Worm (Caenorhabditis elegans): ENCODE data around the gene best-24.

best-24 gene

ce11 chrIII:7946968-7947491 lies 46.2 kb downstream of the best-24 start, which contains the start of gene gsto-1:
TSS of gene gsto-1 (minus strand) at chrIII:7947018.
- TF ChIP-seq flt-1 (GFP tag; IDR thresholded peaks at IDR 0.05) (no peak), ztf-29 (GFP tag; IDR thresholded peaks at IDR 0.05) (no peak), ref-1 (GFP tag; conservative IDR thresholded peaks at IDR 0.05) (no peak)

DNA sequence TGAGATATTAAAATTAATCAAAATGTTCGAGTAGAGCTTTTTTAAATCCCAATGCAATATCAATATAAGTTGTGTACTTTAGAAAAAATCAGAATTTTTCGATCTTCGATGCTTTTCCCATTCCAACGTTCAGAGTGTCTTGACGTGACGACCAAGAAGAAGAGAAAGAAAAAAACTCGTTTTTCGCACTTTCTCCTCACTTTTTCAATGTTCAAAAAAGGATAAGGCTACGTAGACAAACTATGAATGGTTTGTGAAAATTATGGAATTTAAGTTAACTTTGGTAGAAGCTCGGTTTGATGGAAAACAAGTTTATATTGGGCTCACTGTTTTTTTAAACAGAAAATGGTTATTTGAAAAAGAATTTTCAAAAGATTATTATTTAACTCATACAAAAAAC lies 46.8 kb downstream of the best-24 start:
- TF ChIP-seq klf-2 (GFP tag; conservative IDR thresholded peaks at IDR 0.05) (no peak), med-1 (GFP tag; optimal IDR thresholded peaks at IDR 0.05; ENCODE audit: insufficient read depth) (no peak), tab-1 (GFP tag; IDR thresholded peaks at IDR 0.05) (no peak), T22C8.4 (GFP tag; IDR thresholded peaks at IDR 0.05) (no peak), ztf-23 (GFP tag; IDR thresholded peaks at IDR 0.05) (no peak)

- no peak for TF ChIP-seq ztf-29 (GFP tag; IDR thresholded peaks at IDR 0.05)
- TF ChIP-seq klf-2 (GFP tag; conservative IDR thresholded peaks at IDR 0.05), result no peak
- TF ChIP-seq tab-1 (GFP tag; IDR thresholded peaks at IDR 0.05), result no peak
- TF ChIP-seq med-1 (GFP tag; optimal IDR thresholded peaks at IDR 0.05; ENCODE audit: insufficient read depth), result no peak
- TF ChIP-seq ztf-23 (GFP tag; IDR thresholded peaks at IDR 0.05), result no peak
- TF ChIP-seq T22C8.4 (GFP tag; IDR thresholded peaks at IDR 0.05), result no peak
- no peak for TF ChIP-seq flt-1 (GFP tag; IDR thresholded peaks at IDR 0.05)
- no peak for TF ChIP-seq ref-1 (GFP tag; conservative IDR thresholded peaks at IDR 0.05)
- no peak for TF ChIP-seq cog-1 (tag; optimal IDR thresholded peaks at IDR 0.05)
Measured at ce11 chrIII:7948802-7949201, 48.0 kb downstream of the best-24 start, which contains the start of gene col-90. TSS of gene col-90 (plus strand) at chrIII:7948838.

ce11 chrIII:7950447-7950846 lies 49.6 kb downstream of the best-24 start:
- no peak for TF ChIP-seq ref-1 (GFP tag; conservative IDR thresholded peaks at IDR 0.05)
- no peak for TF ChIP-seq ztf-23 (GFP tag; IDR thresholded peaks at IDR 0.05)

DNA sequence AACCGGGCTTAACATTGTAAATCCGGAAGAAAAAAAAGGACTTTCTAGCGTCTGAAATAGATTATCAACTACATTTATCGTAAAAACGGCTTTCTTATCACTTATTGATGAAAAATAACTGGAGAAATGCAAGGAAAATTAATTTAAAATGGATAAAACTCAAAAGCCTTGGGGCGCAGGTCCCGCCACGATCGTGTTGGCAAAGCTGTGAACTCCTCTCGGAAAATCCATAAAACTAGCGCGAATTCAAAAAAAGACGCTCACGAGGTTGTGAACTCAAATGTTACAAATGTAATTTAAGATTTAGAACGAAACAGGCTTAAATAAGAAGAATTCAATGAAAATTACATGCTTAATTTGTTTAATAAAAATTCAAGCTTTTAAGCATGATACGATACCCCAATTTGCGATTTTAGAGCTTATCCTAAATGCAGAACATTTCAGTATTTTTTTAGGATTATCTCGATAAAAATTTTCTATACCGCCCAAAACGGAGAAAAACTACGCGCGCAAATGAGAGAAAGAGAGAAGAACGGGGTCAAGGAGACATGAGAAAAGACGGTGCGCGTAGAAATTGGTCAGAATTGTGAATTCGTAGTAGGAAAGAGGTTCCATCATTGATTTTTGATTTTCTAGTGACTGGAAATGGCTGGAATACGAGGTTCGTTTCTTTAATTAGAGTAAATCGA lies 51.4 kb downstream of the best-24 start, which contains the start of gene C29E4.15:
Gene C29E4.15, plus strand, starts transcription at position 547 of the 689 bp plus-strand sequence.
- no peak for TF ChIP-seq cog-1 (tag; optimal IDR thresholded peaks at IDR 0.05)
- no peak for TF ChIP-seq med-1 (GFP tag; optimal IDR thresholded peaks at IDR 0.05; ENCODE audit: insufficient read depth)
- TF ChIP-seq T22C8.4 (GFP tag; IDR thresholded peaks at IDR 0.05), result no peak
- TF ChIP-seq flt-1 (GFP tag; IDR thresholded peaks at IDR 0.05), result no peak
- no peak for TF ChIP-seq tab-1 (GFP tag; IDR thresholded peaks at IDR 0.05)
- TF ChIP-seq ref-1 (GFP tag; conservative IDR thresholded peaks at IDR 0.05), result no peak
- no peak for TF ChIP-seq ztf-23 (GFP tag; IDR thresholded peaks at IDR 0.05)

DNA sequence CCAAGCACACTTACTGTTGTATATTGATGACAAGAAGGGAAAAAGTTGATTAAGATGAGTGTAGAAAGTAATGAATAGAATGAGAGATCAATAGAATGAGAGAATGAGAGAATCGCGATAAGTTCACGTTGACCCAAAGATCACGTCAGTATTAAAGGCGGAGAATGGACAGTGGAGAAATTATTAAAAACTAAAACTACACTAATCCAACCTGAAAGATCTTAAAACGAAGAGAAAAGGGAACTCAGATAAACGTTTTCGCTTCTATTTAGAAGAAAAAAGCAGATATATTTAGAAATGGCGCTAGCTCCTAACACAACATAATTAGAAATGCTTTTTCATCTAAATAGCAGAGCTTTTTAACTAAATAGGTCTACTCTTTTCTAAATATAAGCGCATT lies 52.4 kb downstream of the best-24 start, which contains the start of gene let-754:
Gene let-754, minus strand, starts transcription at position 101 of the 400 bp plus-strand sequence.
- TF ChIP-seq flt-1 (GFP tag; IDR thresholded peaks at IDR 0.05) (no peak), klf-2 (GFP tag; conservative IDR thresholded peaks at IDR 0.05) (no peak), cog-1 (tag; optimal IDR thresholded peaks at IDR 0.05) (no peak), ztf-23 (GFP tag; IDR thresholded peaks at IDR 0.05) (no peak), T22C8.4 (GFP tag; IDR thresholded peaks at IDR 0.05) (no peak)
